Worm (Caenorhabditis elegans): ENCODE data around the gene F09F7.6.

DNA sequence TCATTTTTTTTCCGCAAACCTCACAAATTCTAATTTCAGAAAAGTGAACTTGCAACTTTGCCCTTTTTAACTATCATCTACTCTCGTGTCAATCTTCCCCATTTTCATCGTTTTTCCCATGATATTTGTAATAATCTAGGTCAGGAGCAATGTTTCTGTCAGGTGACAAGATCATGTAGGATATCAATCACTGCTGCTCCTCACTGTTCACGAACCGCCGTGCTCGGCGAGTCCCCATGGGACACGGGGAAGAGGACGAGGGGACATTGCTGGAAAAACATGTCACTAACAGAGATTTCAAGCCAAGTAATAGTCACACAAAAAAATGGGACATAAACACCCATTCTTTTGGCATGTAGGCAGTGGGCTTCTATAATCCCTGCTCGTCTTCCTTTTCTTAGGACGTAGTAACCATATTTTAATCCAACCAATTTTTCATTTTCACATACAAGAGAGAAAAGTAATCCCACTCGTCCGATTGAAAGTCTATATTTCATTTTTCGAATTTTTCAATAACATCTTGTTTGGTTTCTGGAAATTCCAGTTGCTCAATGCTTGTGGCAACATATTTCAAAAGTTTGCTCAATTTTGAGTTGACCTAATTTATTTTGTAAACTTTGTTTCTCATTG lies 19.0 kb upstream of the F09F7.6 start:
- TF ChIP-seq ztf-11 (tag; optimal IDR thresholded peaks at IDR 0.05), result no peak
- no peak for TF ChIP-seq nhr-23 (tag; optimal IDR thresholded peaks at IDR 0.05)
- no peak for TF ChIP-seq elt-3 (tag; optimal IDR thresholded peaks at IDR 0.05)
- TF ChIP-seq snpc-4 (tag; optimal IDR thresholded peaks at IDR 0.05), result no peak
- TF ChIP-seq nhr-10 (tag; optimal IDR thresholded peaks at IDR 0.05), result no peak
- TF ChIP-seq nhr-6 (tag; optimal IDR thresholded peaks at IDR 0.05), result no peak
- no peak for TF ChIP-seq aly-2 (tag; optimal IDR thresholded peaks at IDR 0.05)
- no peak for TF ChIP-seq ztf-4 (tag; optimal IDR thresholded peaks at IDR 0.05)
- no peak for TF ChIP-seq zag-1 (tag; optimal IDR thresholded peaks at IDR 0.05)
- no peak for TF ChIP-seq lin-11 (tag; optimal IDR thresholded peaks at IDR 0.05)
- TF ChIP-seq R02D3.7 (tag; optimal IDR thresholded peaks at IDR 0.05), result no peak
- no peak for TF ChIP-seq fos-1 (tag; optimal IDR thresholded peaks at IDR 0.05)
